Fruit fly (Drosophila melanogaster): ENCODE measurements around the gene CG31933.

DNA sequence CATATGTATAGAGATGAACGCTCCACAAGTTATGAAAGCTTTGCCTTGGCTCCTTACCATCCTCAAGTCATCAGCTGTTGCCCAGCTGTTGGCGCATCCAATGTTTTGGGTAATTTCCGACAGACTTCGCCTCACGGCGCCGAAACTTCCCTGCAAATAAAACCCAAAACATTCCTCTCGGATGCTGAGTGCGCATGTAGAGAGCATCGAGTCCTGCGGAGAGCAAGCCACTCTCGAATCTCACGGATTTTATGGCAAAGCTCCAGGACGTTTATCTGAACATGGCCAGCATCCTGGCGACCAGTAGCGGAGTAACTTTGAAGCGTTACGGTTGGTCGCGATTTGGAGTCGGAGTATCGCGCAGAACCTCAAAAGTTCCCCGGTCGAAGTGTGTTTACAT is 13.1 kb upstream of the CG31933 start, which contains the start of gene wry:
- TF ChIP-seq Aef1 (GFP tag; IDR thresholded peaks at IDR 0.05) (no peak), CG31365 (tag; optimal IDR thresholded peaks at IDR 0.05) (no peak), kay (GFP tag; optimal IDR thresholded peaks at IDR 0.05) (no peak), CG14050 (GFP tag; IDR thresholded peaks at IDR 0.05) (no peak)
